Fruit fly (Drosophila melanogaster) whole organism, wandering third instar larva: ENCODE measurements around the gene CG43219.

Experiments used
- CG9705 ChIP-seq: fragments of 200-800 bp; sonication (Bioruptor generic); optimal IDR thresholded peaks from 2 replicates; lab custom pipeline; 2018; ENCODE audit warnings: missing biosample characterization, mild to moderate bottlenecking, missing genetic modification characterization
- Dfd ChIP-seq: fragments of >200 bp; optimal IDR thresholded peaks from 2 replicates; lab custom pipeline; 2017; ENCODE audit warnings: missing biosample characterization, missing genetic modification characterization
- Dif ChIP-seq: fragments of 200-275, 200-300 bp; sonication (Bioruptor generic); optimal IDR thresholded peaks from 2 replicates; lab custom pipeline; 2018; ENCODE audit warnings: missing biosample characterization, missing genetic modification characterization; ENCODE audit not compliant: partially characterized antibody
- HLH106 ChIP-seq: fragments of 200-800 bp; optimal IDR thresholded peaks from 3 replicates; lab custom pipeline; 2019; ENCODE audit warnings: missing biosample characterization, mild to moderate bottlenecking, missing genetic modification characterization, moderate library complexity
- Hnf4 ChIP-seq: fragments of 200-800 bp; sonication (Bioruptor generic); optimal IDR thresholded peaks from 2 replicates; lab custom pipeline; 2016; ENCODE audit warnings: missing biosample characterization, mild to moderate bottlenecking, missing genetic modification characterization
- Hr78 ChIP-seq: fragments of >200 bp; optimal IDR thresholded peaks from 2 replicates; lab custom pipeline; 2017; ENCODE audit warnings: missing biosample characterization, missing genetic modification characterization
- Hr83 ChIP-seq: fragments of 200-300 bp; sonication (Bioruptor generic); optimal IDR thresholded peaks from 2 replicates; lab custom pipeline; 2016; ENCODE audit warnings: missing biosample characterization, mild to moderate bottlenecking, missing genetic modification characterization, moderate library complexity; ENCODE audit not compliant: poor library complexity, severe bottlenecking
- Myc ChIP-seq: fragments of >200 bp; optimal IDR thresholded peaks from 2 replicates; lab custom pipeline; 2017
- N ChIP-seq: fragments of >200 bp; optimal IDR thresholded peaks from 2 replicates; lab custom pipeline; 2018; ENCODE audit warnings: missing biosample characterization, missing external identifiers, missing genetic modification characterization
- OdsH ChIP-seq: fragments of 200-800 bp; sonication (Bioruptor generic); optimal IDR thresholded peaks from 2 replicates; lab custom pipeline; 2016; ENCODE audit warnings: missing biosample characterization, mild to moderate bottlenecking, missing genetic modification characterization
- Rel ChIP-seq, 2 experiments: fragments of 200-800 bp; sonication (Bioruptor generic) in 1 of 2; optimal IDR thresholded peaks; 2 replicates in 1 of 2; 3 replicates in 1 of 2; lab custom pipeline; 2016 to 2019; ENCODE audit warnings: mild to moderate bottlenecking in 2 of 2, missing biosample characterization in 2 of 2, missing genetic modification characterization in 2 of 2, moderate library complexity in 1 of 2
- Sp1 ChIP-seq: fragments of 200-800 bp; sonication (Bioruptor generic); optimal IDR thresholded peaks from 3 replicates; lab custom pipeline; 2019; ENCODE audit warnings: missing biosample characterization, mild to moderate bottlenecking, missing genetic modification characterization, moderate library complexity
- br ChIP-seq: fragments of 200-800 bp; sonication (Bioruptor generic); optimal IDR thresholded peaks from 2 replicates; lab custom pipeline; 2016; ENCODE audit warnings: missing biosample characterization, missing genetic modification characterization
- dl ChIP-seq, 2 experiments: fragments of 175-275, 200-275 bp in 1 of 2; fragments of 200-275 bp in 1 of 2; sonication (Bioruptor generic); optimal IDR thresholded peaks; lab custom pipeline; 2018; ENCODE audit warnings: mild to moderate bottlenecking in 2 of 2, missing biosample characterization in 2 of 2, missing genetic modification characterization in 2 of 2, moderate library complexity in 2 of 2; ENCODE audit not compliant: partially characterized antibody in 2 of 2, insufficient read depth in 1 of 2
- ey ChIP-seq: fragments of 200-800 bp; sonication (Bioruptor generic); optimal IDR thresholded peaks from 2 replicates; lab custom pipeline; 2016; ENCODE audit warnings: missing biosample characterization, missing genetic modification characterization
- foxo ChIP-seq, 2 experiments: fragments of 200-800 bp; sonication (Bioruptor generic); optimal IDR thresholded peaks; 2 replicates in 1 of 2; 3 replicates in 1 of 2; lab custom pipeline; 2016 to 2017; ENCODE audit warnings: missing biosample characterization in 2 of 2, missing genetic modification characterization in 2 of 2
- h ChIP-seq: fragments of 200-800 bp; sonication (Bioruptor generic); optimal IDR thresholded peaks from 3 replicates; lab custom pipeline; 2016; ENCODE audit warnings: missing biosample characterization, mild to moderate bottlenecking, missing genetic modification characterization
- jim ChIP-seq: fragments of 175-275, 200-325 bp; sonication (Bioruptor generic); optimal IDR thresholded peaks from 2 replicates; lab custom pipeline; 2016; ENCODE audit warnings: missing biosample characterization, mild to moderate bottlenecking, missing genetic modification characterization
- lola ChIP-seq: fragments of >200 bp; optimal IDR thresholded peaks from 2 replicates; lab custom pipeline; 2017; ENCODE audit warnings: missing biosample characterization, missing genetic modification characterization
- pan ChIP-seq: fragments of >200 bp; optimal IDR thresholded peaks from 2 replicates; lab custom pipeline; 2017
- psq ChIP-seq: fragments of 200-800 bp; sonication (Bioruptor generic); optimal IDR thresholded peaks from 3 replicates; lab custom pipeline; 2017; ENCODE audit warnings: missing biosample characterization, mild to moderate bottlenecking, missing genetic modification characterization, moderate library complexity
- rgr ChIP-seq: fragments of 200-800 bp; sonication (Bioruptor generic); optimal IDR thresholded peaks from 3 replicates; lab custom pipeline; 2016; ENCODE audit warnings: missing biosample characterization, mild to moderate bottlenecking, missing genetic modification characterization
- sage ChIP-seq: fragments of 200-800 bp; sonication (Bioruptor generic); optimal IDR thresholded peaks from 2 replicates; lab custom pipeline; 2016; ENCODE audit warnings: missing biosample characterization, mild to moderate bottlenecking, missing genetic modification characterization
- sv ChIP-seq: fragments of 200-800 bp; sonication (Bioruptor generic); optimal IDR thresholded peaks from 3 replicates; lab custom pipeline; 2016; ENCODE audit warnings: missing biosample characterization, missing genetic modification characterization
- tai ChIP-seq: sonication (Bioruptor generic); optimal IDR thresholded peaks from 2 replicates; lab custom pipeline; 2016; ENCODE audit warnings: missing biosample characterization, missing genetic modification characterization
- usp ChIP-seq: fragments of >200 bp; optimal IDR thresholded peaks from 2 replicates; lab custom pipeline; 2017; ENCODE audit warnings: missing biosample characterization, missing genetic modification characterization
- woc ChIP-seq: sonication (Bioruptor generic); optimal IDR thresholded peaks from 2 replicates; lab custom pipeline; 2016; ENCODE audit warnings: missing biosample characterization, mild to moderate bottlenecking, missing genetic modification characterization

Gene CG43219

DNA sequence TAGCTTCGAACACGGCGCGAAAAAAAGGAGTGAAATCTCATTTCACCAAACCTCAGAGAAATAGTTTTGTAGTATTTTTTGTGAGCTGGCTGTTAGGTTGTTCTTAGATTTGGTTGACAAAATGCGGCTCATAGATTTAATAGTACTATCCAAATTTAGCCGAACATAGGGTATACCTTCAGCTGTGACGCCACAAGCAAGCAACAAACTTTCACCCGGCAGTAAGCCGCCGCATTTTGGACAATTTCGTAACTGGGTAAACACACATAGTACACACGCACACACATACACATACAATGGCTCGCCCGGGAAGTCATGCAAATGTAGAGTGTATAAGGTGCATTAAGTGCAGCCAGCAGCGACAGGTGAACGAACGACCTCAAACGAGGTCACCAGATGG lies 39.1 kb downstream of the CG43219 start:
- TF ChIP-seq psq (GFP tag; lab: Kevin White, UChicago) = no peak

DNA sequence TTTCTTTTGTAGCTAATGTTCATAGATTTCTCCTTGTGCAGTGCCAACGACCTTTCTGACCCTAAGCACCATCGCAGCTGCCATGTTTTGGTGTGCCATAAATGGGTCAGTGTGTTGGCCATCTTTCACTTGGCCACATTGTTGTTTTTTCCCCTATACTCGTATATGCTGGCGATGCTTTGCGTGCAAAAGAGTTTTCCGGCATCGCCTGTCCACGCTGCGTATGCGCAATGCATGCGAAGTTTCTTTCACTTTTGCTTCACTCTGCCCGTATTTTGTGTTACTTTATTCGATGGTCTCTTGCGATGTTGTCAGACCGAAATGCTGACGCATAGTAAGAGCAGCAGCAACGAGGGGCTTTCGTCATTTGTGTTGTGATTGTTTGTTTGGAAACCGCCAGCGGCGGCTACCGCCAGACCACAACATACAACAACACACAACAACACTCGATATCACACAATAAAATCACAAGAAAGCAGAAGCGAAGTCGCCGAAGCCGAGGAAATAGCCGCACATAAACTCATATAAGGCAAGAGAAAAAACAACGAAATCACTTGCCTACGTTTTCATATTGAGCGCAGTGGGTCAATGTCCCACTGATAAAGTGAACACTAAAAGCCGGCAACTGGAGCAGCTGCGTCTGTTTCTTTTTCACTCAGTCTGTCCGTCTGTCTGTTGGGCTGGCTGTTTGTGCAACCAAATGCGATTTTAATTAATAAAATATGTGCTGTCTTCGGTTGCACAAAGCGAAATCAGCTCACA lies 41.4 kb downstream of the CG43219 start:
- TF ChIP-seq Hr78 (no peak), Rel (GFP tag; optimal IDR thresholded peaks at IDR 0.05; lab: Kevin White, UChicago) (no peak), Rel (tag; optimal IDR thresholded peaks at IDR 0.05; lab: Kevin White, UChicago) (peak; percentile 8)

DNA sequence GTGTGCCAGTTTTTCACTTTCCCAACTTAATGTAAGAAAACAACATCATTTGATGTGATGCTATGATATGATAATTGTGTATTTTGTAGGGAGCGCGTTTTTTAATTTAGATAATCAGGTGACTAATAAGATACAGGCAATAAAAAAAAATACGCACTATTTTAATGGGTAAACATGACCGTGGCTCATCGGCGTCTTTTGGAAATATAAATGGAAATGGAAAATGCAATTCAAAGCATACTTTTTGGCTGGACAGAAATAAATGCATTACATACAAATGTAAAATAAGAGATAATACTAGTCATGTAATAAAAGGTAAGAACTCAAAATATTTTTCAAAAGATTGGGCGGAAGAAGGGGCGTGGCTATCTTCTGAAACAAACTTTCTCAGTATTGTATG lies 42.2 kb downstream of the CG43219 start:
- TF ChIP-seq OdsH (no peak), Myc (lab: Kevin White, UChicago) (peak; percentile 56)

- TF ChIP-seq Sp1 (GFP tag; lab: Kevin White, UChicago) = no peak
- TF ChIP-seq jim (GFP tag; lab: Kevin White, UChicago) = no peak
- no peak for TF ChIP-seq tai (GFP tag; lab: Kevin White, UChicago)
- TF ChIP-seq br (GFP tag; lab: Kevin White, UChicago) = no peak
- TF ChIP-seq sage (GFP tag; lab: Kevin White, UChicago) = no peak
- TF ChIP-seq pan (lab: Kevin White, UChicago) = no peak
- no peak for TF ChIP-seq Hr83 (GFP tag; lab: Kevin White, UChicago)
- no peak for TF ChIP-seq Hnf4 (GFP tag; lab: Kevin White, UChicago)
- no peak for TF ChIP-seq HLH106 (tag; lab: Kevin White, UChicago)
- no peak for TF ChIP-seq Hr78
- TF ChIP-seq woc (GFP tag; lab: Kevin White, UChicago) = no peak
- TF ChIP-seq, all 38 proteins: peak for 0
Measured at dm6 chr3L:21266101-21266656, 46.0 kb downstream of the CG43219 start.

DNA sequence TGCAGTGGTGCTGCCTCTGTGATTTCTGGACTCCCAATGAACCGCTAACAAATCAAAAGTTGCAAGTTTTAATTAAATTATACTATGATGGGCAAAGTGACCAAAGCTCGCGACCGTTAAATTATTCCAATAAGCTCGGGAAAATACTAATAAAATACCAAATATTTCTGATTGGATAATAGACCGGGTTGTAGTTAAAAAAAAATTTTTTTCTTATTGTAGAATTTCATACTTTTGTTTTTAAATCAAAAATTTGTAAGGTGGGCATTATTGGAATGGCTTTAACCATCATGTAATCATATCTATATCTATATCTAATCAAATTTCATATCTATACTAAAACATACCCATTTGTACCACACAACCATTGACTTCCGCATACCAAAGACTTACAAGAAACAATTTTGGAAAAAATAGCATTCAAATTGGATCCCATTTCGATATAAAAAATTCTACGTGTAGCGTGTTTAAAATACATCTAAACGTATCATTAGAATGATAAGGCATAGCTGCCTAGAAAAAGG lies 47.7 kb downstream of the CG43219 start, which contains the start of gene CG9391:
TSS of gene CG9391 (minus strand) at position 474 of the 524 bp plus-strand sequence.
- TF ChIP-seq Dfd (no peak), ey (GFP tag; lab: Kevin White, UChicago) (no peak), usp (GFP tag; lab: Kevin White, UChicago) (no peak), N (GFP tag; lab: Kevin White, UChicago) (no peak), h (GFP tag; lab: Kevin White, UChicago) (no peak), HLH106 (tag; lab: Kevin White, UChicago) (no peak), Hr83 (GFP tag; lab: Kevin White, UChicago) (no peak)

DNA sequence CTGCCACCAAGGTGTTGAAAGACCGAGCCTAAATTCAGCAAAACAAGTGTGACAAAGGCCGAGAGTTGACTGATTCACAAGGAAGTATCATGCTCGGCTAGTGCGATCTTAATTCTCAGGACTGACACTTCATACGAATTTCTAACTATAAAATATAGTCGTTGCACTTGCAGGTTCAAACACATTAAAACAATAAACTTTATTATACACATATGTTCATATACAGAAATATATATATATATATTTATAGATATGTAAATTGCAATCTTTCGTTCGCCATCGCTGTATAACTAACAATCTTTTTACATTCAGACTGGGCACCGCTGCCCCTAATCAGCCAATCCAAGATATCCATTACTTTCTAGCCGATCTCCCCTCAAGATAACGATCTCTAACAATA lies 50.3 kb downstream of the CG43219 start, which contains the start of gene CG9389:
TSS of gene CG9389 (minus strand) at position 101 of the 400 bp plus-strand sequence.
- TF ChIP-seq pan (lab: Kevin White, UChicago) = no peak
- no peak for TF ChIP-seq Dfd
- no peak for TF ChIP-seq Dif (GFP tag; lab: Kevin White, UChicago)
- no peak for TF ChIP-seq rgr (GFP tag; lab: Kevin White, UChicago)
- no peak for TF ChIP-seq Sp1 (GFP tag; lab: Kevin White, UChicago)
- no peak for TF ChIP-seq dl (GFP tag; optimal IDR thresholded peaks at IDR 0.05; lab: Kevin White, UChicago; ENCODE audit: insufficient read depth in 1 of 2, partially characterized antibody in 2 of 2)
- no peak for TF ChIP-seq lola (GFP tag; lab: Kevin White, UChicago)
- TF ChIP-seq sv (GFP tag; lab: Kevin White, UChicago) = no peak
- no peak for TF ChIP-seq foxo (GFP tag; optimal IDR thresholded peaks at IDR 0.05; lab: Kevin White, UChicago)
- TF ChIP-seq ey (GFP tag; lab: Kevin White, UChicago) = no peak
- no peak for TF ChIP-seq CG9705
- TF ChIP-seq Hr83 (GFP tag; lab: Kevin White, UChicago) = no peak
- TF ChIP-seq sage (GFP tag; lab: Kevin White, UChicago) = no peak
- no peak for TF ChIP-seq Myc (lab: Kevin White, UChicago)
